Fruit fly (Drosophila melanogaster): ENCODE measurements around the gene CG8565.

The CG8565 gene

DNA sequence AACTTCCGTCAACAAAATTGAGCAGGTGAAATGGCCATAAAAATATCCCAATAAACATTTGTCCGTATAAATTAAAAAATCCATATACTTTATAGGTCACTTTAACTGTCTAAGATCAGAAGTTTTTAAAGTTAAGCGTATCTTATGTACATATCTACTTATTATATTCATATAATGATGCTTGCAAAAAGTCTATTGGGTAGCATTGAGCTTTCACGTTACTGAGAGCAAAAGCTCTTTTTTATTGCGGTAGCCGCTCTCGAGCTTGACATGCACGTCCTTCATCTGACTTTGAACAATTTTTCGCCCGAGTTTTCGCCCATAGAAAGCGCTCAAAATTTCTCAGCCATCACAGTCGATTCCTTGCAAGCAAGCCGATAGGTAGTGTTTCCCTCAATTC lies 30.2 kb downstream of the CG8565 start, which contains the start of gene Gapdh2 (continued):
- TF ChIP-seq CG31441 (GFP tag; IDR thresholded peaks at IDR 0.05) (peak; percentile 100), Ets97D (GFP tag; optimal IDR thresholded peaks at IDR 0.05) (peak; percentile 92), ap (GFP tag; IDR thresholded peaks at IDR 0.05) (peak; percentile 98), CG12744 (GFP tag; optimal IDR thresholded peaks at IDR 0.05) (peak; percentile 98), CG13287 (GFP tag; IDR thresholded peaks at IDR 0.05; ENCODE audit: partially characterized antibody) (peak; percentile 63), CG43689 (GFP tag; IDR thresholded peaks at IDR 0.05) (peak; percentile 97), CG8944 (GFP tag; optimal IDR thresholded peaks at IDR 0.05) (peak; percentile 93), corto (GFP tag; optimal IDR thresholded peaks at IDR 0.05) (peak; percentile 100), Scr (GFP tag; IDR thresholded peaks at IDR 0.05; ENCODE audit: partially characterized antibody) (no peak), Awh (GFP tag; IDR thresholded peaks at IDR 0.05) (peak; percentile 99), Fer2 (tag; optimal IDR thresholded peaks at IDR 0.05) (peak; percentile 100), Sry-β (GFP tag; optimal IDR thresholded peaks at IDR 0.05) (peak; percentile 71), CG18011 (GFP tag; optimal IDR thresholded peaks at IDR 0.05) (peak; percentile 93), CG11560 (tag; IDR thresholded peaks at IDR 0.05) (no peak; the same call in 1 of the 3 replicates), Hr3 (GFP tag; optimal IDR thresholded peaks at IDR 0.05) (peak; percentile 96), Fer3 (tag; optimal IDR thresholded peaks at IDR 0.05) (peak; percentile 100), lola (GFP tag; optimal IDR thresholded peaks at IDR 0.05) (peak in 1 of 3 experiments; percentile 93), CG14667 (GFP tag; IDR thresholded peaks at IDR 0.05) (peak; percentile 97), CG16813 (GFP tag; IDR thresholded peaks at IDR 0.05; ENCODE audit: partially characterized antibody) (no peak), Hsf (GFP tag; optimal IDR thresholded peaks at IDR 0.05) (peak; percentile 98), CG9215 (GFP tag; IDR thresholded peaks at IDR 0.05) (peak; percentile 96), Vsx1 (GFP tag; optimal IDR thresholded peaks at IDR 0.05) (peak; percentile 97), Rfx (GFP tag; IDR thresholded peaks at IDR 0.05) (peak; percentile 99), CG1603 (tag; optimal IDR thresholded peaks at IDR 0.05) (peak; percentile 97), CG15696 (tag; optimal IDR thresholded peaks at IDR 0.05) (peak; percentile 93), CG10267 (tag; optimal IDR thresholded peaks at IDR 0.05) (peak; percentile 98), NFAT (GFP tag; IDR thresholded peaks at IDR 0.05) (peak; percentile 98), CG13424 (tag; optimal IDR thresholded peaks at IDR 0.05) (peak; percentile 100), sr (GFP tag; IDR thresholded peaks at IDR 0.05) (no peak), CG4707 (GFP tag; optimal IDR thresholded peaks at IDR 0.05) (peak; percentile 97), Meics (GFP tag; optimal IDR thresholded peaks at IDR 0.05) (peak; percentile 100), pfk (GFP tag; optimal IDR thresholded peaks at IDR 0.05) (peak; percentile 88), CG14710 (tag; optimal IDR thresholded peaks at IDR 0.05) (peak; percentile 97), CG10462 (GFP tag; optimal IDR thresholded peaks at IDR 0.05) (peak; percentile 98), esg (GFP tag; conservative IDR thresholded peaks at IDR 0.05) (peak; percentile 99), slou (GFP tag; optimal IDR thresholded peaks at IDR 0.05) (peak; percentile 96), ranshi (GFP tag; IDR thresholded peaks at IDR 0.05) (peak; percentile 99), CG9932 (GFP tag; IDR thresholded peaks at IDR 0.05) (peak; percentile 99), bab2 (GFP tag; optimal IDR thresholded peaks at IDR 0.05) (peak; percentile 98), hbn (GFP tag; IDR thresholded peaks at IDR 0.05; ENCODE audit: partially characterized antibody) (no peak), MBD-R2 (GFP tag; IDR thresholded peaks at IDR 0.05) (peak; percentile 99), CG18599 (GFP tag; optimal IDR thresholded peaks at IDR 0.05) (peak; percentile 100), mirr (GFP tag; optimal IDR thresholded peaks at IDR 0.05) (peak; percentile 100), mld (GFP tag; IDR thresholded peaks at IDR 0.05; ENCODE audit: partially characterized antibody) (no peak), jigr1 (GFP tag; IDR thresholded peaks at IDR 0.05) (no peak; the same call in 2 of the 3 replicates), slp2 (GFP tag; optimal IDR thresholded peaks at IDR 0.05) (peak; percentile 95), Myb (GFP tag; optimal IDR thresholded peaks at IDR 0.05) (peak; percentile 83), crol (GFP tag; IDR thresholded peaks at IDR 0.05) (no peak; the same call in 1 of the 2 replicates), gsb (GFP tag; IDR thresholded peaks at IDR 0.05) (peak; percentile 99), gfzf (GFP tag; optimal IDR thresholded peaks at IDR 0.05) (peak; percentile 22)

Measured in whole organism, embryonic.